Worm (Caenorhabditis elegans): Measurements from ENCODE around the gene W09H1.3.

Gene W09H1.3

ce11 chrII:13156971-13157370 lies 27.3 kb upstream of the W09H1.3 start, which contains the start of the genes hpr-17 and F32A11.1 (continued):
- TF ChIP-seq Y116A8C.19 (tag; optimal IDR thresholded peaks at IDR 0.05; ENCODE audit: borderline replicate concordance) (no peak), elt-2 (tag; optimal IDR thresholded peaks at IDR 0.05) (peak; percentile 64), ztf-11 (tag; optimal IDR thresholded peaks at IDR 0.05) (peak in 1 of 2 experiments; percentile 53), nhr-90 (tag; optimal IDR thresholded peaks at IDR 0.05; ENCODE audit: poor library complexity) (peak; percentile 88), nhr-11 (tag; optimal IDR thresholded peaks at IDR 0.05) (peak; percentile 74), elt-3 (tag; optimal IDR thresholded peaks at IDR 0.05) (peak in 2 of 6 experiments; percentile 76 to 85), swsn-7 (tag; optimal IDR thresholded peaks at IDR 0.05) (peak; percentile 84), mep-1 (tag; optimal IDR thresholded peaks at IDR 0.05) (peak; percentile 95), pax-3 (tag; optimal IDR thresholded peaks at IDR 0.05) (peak; percentile 70), ztf-4 (tag; optimal IDR thresholded peaks at IDR 0.05) (peak; percentile 22), ceh-88 (GFP tag; IDR thresholded peaks at IDR 0.05) (peak; percentile 36; the same call in 1 of the 2 replicates), lin-35 (GFP tag; optimal IDR thresholded peaks at IDR 0.05) (peak; percentile 99), vab-15 (tag; optimal IDR thresholded peaks at IDR 0.05) (no peak), alr-1 (tag; optimal IDR thresholded peaks at IDR 0.05; ENCODE audit: borderline replicate concordance) (no peak), ceh-90 (tag; optimal IDR thresholded peaks at IDR 0.05) (peak; percentile 51), fkh-4 (tag; optimal IDR thresholded peaks at IDR 0.05; ENCODE audit: borderline replicate concordance) (no peak), nhr-19 (GFP tag; conservative IDR thresholded peaks at IDR 0.05) (peak; percentile 92), nhr-12 (tag; optimal IDR thresholded peaks at IDR 0.05) (no peak), isw-1 (GFP tag; IDR thresholded peaks at IDR 0.05) (peak; percentile 88), C04F5.9 (tag; optimal IDR thresholded peaks at IDR 0.05) (peak; percentile 69), sup-37 (GFP tag; optimal IDR thresholded peaks at IDR 0.05) (peak; percentile 66), efl-3 (GFP tag; optimal IDR thresholded peaks at IDR 0.05) (no peak), xbp-1 (tag; optimal IDR thresholded peaks at IDR 0.05) (peak; percentile 84), nhr-237 (tag; optimal IDR thresholded peaks at IDR 0.05) (no peak), tlp-1 (tag; optimal IDR thresholded peaks at IDR 0.05) (no peak), irx-1 (tag; optimal IDR thresholded peaks at IDR 0.05) (peak; percentile 89), fkh-10 (GFP tag; optimal IDR thresholded peaks at IDR 0.05) (peak; percentile 40), nhr-71 (tag; optimal IDR thresholded peaks at IDR 0.05) (peak; percentile 92), pag-3 (tag; optimal IDR thresholded peaks at IDR 0.05; ENCODE audit: borderline replicate concordance, insufficient read depth) (no peak), ets-5 (GFP tag; IDR thresholded peaks at IDR 0.05) (no peak), aly-2 (tag; optimal IDR thresholded peaks at IDR 0.05) (peak; percentile 79), snpc-4 (tag; optimal IDR thresholded peaks at IDR 0.05) (peak; percentile 90), ceh-63 (GFP tag; optimal IDR thresholded peaks at IDR 0.05) (no peak), C16A3.4 (tag; optimal IDR thresholded peaks at IDR 0.05) (peak; percentile 86), skn-1 (tag; optimal IDR thresholded peaks at IDR 0.05) (peak; percentile 91), mef-2 (tag; optimal IDR thresholded peaks at IDR 0.05) (peak; percentile 13), zip-4 (GFP tag; optimal IDR thresholded peaks at IDR 0.05) (peak; percentile 61), mab-9 (GFP tag; IDR thresholded peaks at IDR 0.05) (peak; percentile 76), egl-13 (tag; optimal IDR thresholded peaks at IDR 0.05) (peak; percentile 49), zag-1 (tag; optimal IDR thresholded peaks at IDR 0.05) (no peak), C34B4.2 (tag; optimal IDR thresholded peaks at IDR 0.05) (no peak), ama-1 (optimal IDR thresholded peaks at IDR 0.05) (peak; percentile 3), fkh-8 (tag; optimal IDR thresholded peaks at IDR 0.05) (peak; percentile 78), lir-3 (tag; optimal IDR thresholded peaks at IDR 0.05; ENCODE audit: poor library complexity) (peak; percentile 77), efl-1 (optimal IDR thresholded peaks at IDR 0.05) (peak; percentile 98 to 99), efl-1 (GFP tag; optimal IDR thresholded peaks at IDR 0.05 in 1 of 2) (peak; percentile 99 to 100), nhr-84 (tag; optimal IDR thresholded peaks at IDR 0.05) (no peak), unc-98 (GFP tag; IDR thresholded peaks at IDR 0.05) (peak; percentile 75), lin-39 (tag; optimal IDR thresholded peaks at IDR 0.05) (peak; percentile 83), nhr-85 (tag) (peak; percentile 90), grh-1 (GFP tag; IDR thresholded peaks at IDR 0.05) (peak; percentile 90), nhr-28 (tag; optimal IDR thresholded peaks at IDR 0.05) (no peak), snu-23 (GFP tag; optimal IDR thresholded peaks at IDR 0.05) (peak; percentile 92)
